Worm (Caenorhabditis elegans) whole organism, L1 larva: ENCODE measurements around the gene C33A11.2.
A peak's percentile ranks its signal among the peaks of the same experiment; 100 is the strongest.

Experiments
- C16A3.4 ChIP-seq: fragments of 150-350 bp; optimal IDR thresholded peaks from 2 replicates; lab custom pipeline; 2014; ENCODE audit warnings: missing biosample characterization, missing genetic modification characterization
- aha-1 ChIP-seq: fragments of 150-350 bp; optimal IDR thresholded peaks from 2 replicates; lab custom pipeline; 2014; ENCODE audit warnings: missing biosample characterization, missing genetic modification characterization
- aly-2 ChIP-seq: fragments of 150-350 bp; optimal IDR thresholded peaks from 2 replicates; lab custom pipeline; 2014; ENCODE audit warnings: missing biosample characterization, missing genetic modification characterization
- blmp-1 ChIP-seq: fragments of 150-350 bp; optimal IDR thresholded peaks from 2 replicates; lab custom pipeline; 2014; ENCODE audit warnings: missing biosample characterization, missing genetic modification characterization
- ceh-63 ChIP-seq: fragments of 200-800 bp; sonication (Bioruptor generic); optimal IDR thresholded peaks from 2 replicates; lab custom pipeline; 2018; ENCODE audit warnings: mild to moderate bottlenecking, missing genetic modification characterization, missing compliant biosample characterization
- ceh-8 ChIP-seq: fragments of 200-800 bp; sonication (Bioruptor generic); optimal IDR thresholded peaks from 2 replicates; lab custom pipeline; 2018; ENCODE audit warnings: mild to moderate bottlenecking, missing genetic modification characterization, moderate library complexity, missing compliant biosample characterization
- dsc-1 ChIP-seq: sonication (generic microtip); optimal IDR thresholded peaks from 2 replicates; lab custom pipeline; 2016; ENCODE audit warnings: mild to moderate bottlenecking, missing genetic modification characterization, missing compliant biosample characterization
- egl-13 ChIP-seq: sonication (generic microtip); optimal IDR thresholded peaks from 2 replicates; lab custom pipeline; 2016; ENCODE audit warnings: missing genotype, missing genetic modification reagents, missing genetic modification characterization, missing compliant biosample characterization
- elt-2 ChIP-seq: sonication (generic microtip); optimal IDR thresholded peaks from 2 replicates; lab custom pipeline; 2016; ENCODE audit warnings: missing genetic modification characterization, mild to moderate bottlenecking, inconsistent platforms, missing compliant biosample characterization, missing genetic modification reagents
- elt-3 ChIP-seq, 6 experiments: fragments of 150-350 bp in 1 of 6; sonication (generic microtip); optimal IDR thresholded peaks; 2 replicates each; lab custom pipeline; 2017 to 2018; ENCODE audit warnings: missing biosample characterization in 6 of 6, missing genetic modification characterization in 6 of 6, inconsistent platforms in 1 of 6
- fkh-8 ChIP-seq: sonication (generic microtip); optimal IDR thresholded peaks from 2 replicates; lab custom pipeline; 2016; ENCODE audit warnings: mild to moderate bottlenecking, missing genetic modification characterization, missing compliant biosample characterization
- hlh-17 ChIP-seq: fragments of 200-800 bp; sonication (Bioruptor generic); optimal IDR thresholded peaks from 2 replicates; lab custom pipeline; 2018; ENCODE audit warnings: missing genetic modification characterization, mild to moderate bottlenecking, missing compliant biosample characterization, moderate library complexity, borderline replicate concordance
- hpl-2 ChIP-seq: fragments of 150-350 bp; optimal IDR thresholded peaks from 2 replicates; lab custom pipeline; 2014; ENCODE audit warnings: missing biosample characterization, missing genetic modification reagents, missing genetic modification characterization
- irx-1 ChIP-seq: sonication (generic microtip); optimal IDR thresholded peaks from 2 replicates; lab custom pipeline; 2016; ENCODE audit warnings: missing genetic modification characterization, missing compliant biosample characterization
- isw-1 ChIP-seq: fragments of 200-800 bp; sonication (Bioruptor generic); IDR thresholded peaks from 2 replicates; pipeline ENCODE4 v1.3.6; 2022; ENCODE audit warnings: missing genetic modification characterization, missing compliant biosample characterization
- jun-1 ChIP-seq: fragments of 150-350 bp; optimal IDR thresholded peaks from 2 replicates; lab custom pipeline; 2014; ENCODE audit warnings: missing biosample characterization, missing genetic modification reagents, missing genetic modification characterization
- lin-13 ChIP-seq: fragments of 150-350 bp; optimal IDR thresholded peaks from 2 replicates; lab custom pipeline; 2014; ENCODE audit warnings: missing biosample characterization, missing genetic modification reagents, missing genetic modification characterization
- lin-14 ChIP-seq: fragments of 200-800 bp; sonication (Bioruptor generic); optimal IDR thresholded peaks from 2 replicates; lab custom pipeline; 2018; ENCODE audit warnings: mild to moderate bottlenecking, missing genetic modification characterization, moderate library complexity, missing compliant biosample characterization
- lin-15B ChIP-seq: fragments of 150-350 bp; sonication (generic microtip); optimal IDR thresholded peaks from 3 replicates; lab custom pipeline; 2014; ENCODE audit warnings: missing biosample characterization, missing genetic modification characterization
- lin-35 ChIP-seq, 2 experiments: fragments of 150-350 bp; optimal IDR thresholded peaks; 2 replicates each; lab custom pipeline; 2014; ENCODE audit warnings: missing biosample characterization in 2 of 2, missing genetic modification characterization in 2 of 2, missing genetic modification reagents in 2 of 2
- lin-39 ChIP-seq: fragments of 150-350 bp; optimal IDR thresholded peaks from 2 replicates; lab custom pipeline; 2014; ENCODE audit warnings: missing biosample characterization, missing genetic modification reagents, missing genetic modification characterization
- lir-3 ChIP-seq: sonication (generic microtip); optimal IDR thresholded peaks from 2 replicates; lab custom pipeline; 2016; ENCODE audit warnings: mild to moderate bottlenecking, missing genetic modification characterization, moderate library complexity, missing compliant biosample characterization; ENCODE audit not compliant: poor library complexity
- lsy-2 ChIP-seq, 2 experiments: fragments of 150-350 bp; optimal IDR thresholded peaks; 2 replicates each; lab custom pipeline; 2014; ENCODE audit warnings: missing biosample characterization in 2 of 2, missing genetic modification characterization in 2 of 2
- mab-9 ChIP-seq: fragments of 200-800 bp; sonication (Bioruptor generic); IDR thresholded peaks from 2 replicates; pipeline ENCODE4 v1.3.6; 2022; ENCODE audit warnings: missing genetic modification reagents, missing genetic modification characterization, missing compliant biosample characterization
- mdl-1 ChIP-seq, 2 experiments: fragments of 150-350 bp; optimal IDR thresholded peaks; 2 replicates each; lab custom pipeline; 2014 to 2017; ENCODE audit warnings: missing biosample characterization in 2 of 2, missing genetic modification characterization in 2 of 2, inconsistent platforms in 1 of 2
- mep-1 ChIP-seq: fragments of 150-350 bp; optimal IDR thresholded peaks from 2 replicates; lab custom pipeline; 2014; ENCODE audit warnings: missing biosample characterization, missing genetic modification characterization
- nhr-11 ChIP-seq: fragments of 150-350 bp; optimal IDR thresholded peaks from 2 replicates; lab custom pipeline; 2014; ENCODE audit warnings: missing biosample characterization, missing genetic modification characterization
- nhr-19 ChIP-seq: fragments of 200-800 bp; sonication (Bioruptor generic); conservative IDR thresholded peaks from 2 replicates; pipeline ENCODE4 v1.3.6; 2022; ENCODE audit warnings: missing genetic modification characterization, missing compliant biosample characterization
- nhr-20 ChIP-seq: sonication (generic microtip); optimal IDR thresholded peaks from 2 replicates; lab custom pipeline; 2016; ENCODE audit warnings: mild to moderate bottlenecking, missing genetic modification characterization, missing compliant biosample characterization
- nhr-47 ChIP-seq: sonication (generic microtip); optimal IDR thresholded peaks from 2 replicates; lab custom pipeline; 2016; ENCODE audit warnings: mild to moderate bottlenecking, missing genetic modification characterization, moderate library complexity, missing compliant biosample characterization
- nhr-71 ChIP-seq: sonication (generic microtip); optimal IDR thresholded peaks from 2 replicates; lab custom pipeline; 2016; ENCODE audit warnings: mild to moderate bottlenecking, missing genetic modification characterization, moderate library complexity, missing compliant biosample characterization
- nhr-76 ChIP-seq: sonication (generic microtip); optimal IDR thresholded peaks from 2 replicates; lab custom pipeline; 2017; ENCODE audit warnings: missing biosample characterization, missing genetic modification characterization
- nhr-77 ChIP-seq: fragments of 150-350 bp; optimal IDR thresholded peaks from 2 replicates; lab custom pipeline; 2014; ENCODE audit warnings: missing biosample characterization, missing genetic modification characterization
- nhr-84 ChIP-seq: sonication (generic microtip); optimal IDR thresholded peaks from 2 replicates; lab custom pipeline; 2017; ENCODE audit warnings: missing biosample characterization, missing genetic modification characterization
- nhr-85 ChIP-seq: sonication (generic microtip); peaks from one replicate; lab custom pipeline; 2016; ENCODE audit warnings: missing genetic modification characterization, inconsistent platforms, missing compliant biosample characterization
- pag-3 ChIP-seq: sonication (generic microtip); optimal IDR thresholded peaks from 2 replicates; lab custom pipeline; 2017; ENCODE audit warnings: missing genetic modification characterization, mild to moderate bottlenecking, missing compliant biosample characterization, antibody characterized with exemption, borderline replicate concordance; ENCODE audit not compliant: insufficient read depth
- pqm-1 ChIP-seq: sonication (generic microtip); optimal IDR thresholded peaks from 3 replicates; lab custom pipeline; 2017; ENCODE audit warnings: missing biosample characterization, missing genetic modification characterization
- rnt-1 ChIP-seq: sonication (generic microtip); optimal IDR thresholded peaks from 2 replicates; lab custom pipeline; 2016; ENCODE audit warnings: mild to moderate bottlenecking, missing genetic modification characterization, moderate library complexity, missing compliant biosample characterization
- snu-23 ChIP-seq: sonication (generic microtip); optimal IDR thresholded peaks from 2 replicates; lab custom pipeline; 2016; ENCODE audit warnings: missing genetic modification characterization, missing compliant biosample characterization
- sup-37 ChIP-seq: fragments of 200-800 bp; sonication (Bioruptor generic); optimal IDR thresholded peaks from 2 replicates; lab custom pipeline; 2018; ENCODE audit warnings: mild to moderate bottlenecking, missing genetic modification characterization, missing compliant biosample characterization
- swsn-7 ChIP-seq: sonication (generic microtip); optimal IDR thresholded peaks from 2 replicates; lab custom pipeline; 2016; ENCODE audit warnings: missing genetic modification characterization, missing compliant biosample characterization
- tbx-2 ChIP-seq: sonication (generic microtip); optimal IDR thresholded peaks from 2 replicates; lab custom pipeline; 2016; ENCODE audit warnings: missing genetic modification characterization, missing compliant biosample characterization
- unc-130 ChIP-seq: fragments of 150-350 bp; optimal IDR thresholded peaks from 2 replicates; lab custom pipeline; 2017; ENCODE audit warnings: missing biosample characterization, missing genetic modification characterization, inconsistent platforms
- xbp-1 ChIP-seq: sonication (generic microtip); optimal IDR thresholded peaks from 2 replicates; lab custom pipeline; 2016; ENCODE audit warnings: missing genetic modification characterization, missing compliant biosample characterization

C33A11.2 gene

ce11 chrX:15373415-15374048 lies 7.7 kb downstream of the C33A11.2 start (continued):
- TF ChIP-seq ceh-63 (GFP tag; lab: Kevin White, UChicago) (no peak), xbp-1 (tag; lab: Kevin White, UChicago) (peak; percentile 8), dsc-1 (peak; percentile 36), nhr-76 (no peak), jun-1 (no peak), lin-14 (GFP tag; lab: Kevin White, UChicago) (peak; percentile 84), fkh-8 (tag; lab: Kevin White, UChicago) (peak; percentile 74), lin-13 (GFP tag; lab: Kevin White, UChicago) (no peak), blmp-1 (tag; lab: Kevin White, UChicago) (peak; percentile 50)

DNA sequence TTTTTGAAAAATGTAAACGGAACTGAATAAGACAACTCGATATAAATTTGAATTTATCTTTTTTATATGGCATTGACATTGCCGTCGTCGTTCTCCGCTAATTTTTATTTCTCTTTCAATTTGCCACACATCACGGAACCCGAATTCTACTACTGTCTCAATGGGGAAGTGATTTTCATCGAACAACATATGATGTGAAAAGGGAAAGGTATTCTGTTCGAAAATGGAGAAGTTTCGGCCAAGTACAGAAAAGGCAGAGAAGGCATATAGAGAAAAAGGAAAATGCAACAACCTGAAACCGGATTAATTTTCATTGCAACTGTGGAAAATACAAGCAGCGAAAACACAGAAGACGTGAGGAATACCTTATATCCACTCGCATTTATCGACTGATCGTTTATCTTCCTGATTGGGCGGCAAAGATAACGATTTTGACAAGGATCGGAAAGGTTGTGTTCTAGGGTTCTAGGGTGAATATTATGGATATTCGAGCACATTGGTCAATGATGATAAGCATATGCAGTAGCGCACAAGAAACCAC lies 8.9 kb downstream of the C33A11.2 start:
- TF ChIP-seq irx-1 (tag; lab: Kevin White, UChicago), result no peak
- peak; percentile 3 for TF ChIP-seq lin-14 (GFP tag; lab: Kevin White, UChicago)
- no peak for TF ChIP-seq C16A3.4 (tag; lab: Kevin White, UChicago)
- no peak for TF ChIP-seq elt-3 (tag; optimal IDR thresholded peaks at IDR 0.05; lab: Kevin White, UChicago)
- TF ChIP-seq pag-3 (tag; lab: Kevin White, UChicago), result no peak
- TF ChIP-seq nhr-19 (GFP tag; lab: Robert Waterston, UW), result no peak
- TF ChIP-seq blmp-1 (tag; lab: Kevin White, UChicago), result peak; percentile 78
- no peak for TF ChIP-seq nhr-11
- no peak for TF ChIP-seq lir-3 (tag; lab: Kevin White, UChicago)
- TF ChIP-seq mdl-1 (tag; optimal IDR thresholded peaks at IDR 0.05; lab: Kevin White, UChicago), result no peak
- TF ChIP-seq egl-13 (tag; lab: Kevin White, UChicago), result no peak
- TF ChIP-seq, all 84 proteins: peak for 2

DNA sequence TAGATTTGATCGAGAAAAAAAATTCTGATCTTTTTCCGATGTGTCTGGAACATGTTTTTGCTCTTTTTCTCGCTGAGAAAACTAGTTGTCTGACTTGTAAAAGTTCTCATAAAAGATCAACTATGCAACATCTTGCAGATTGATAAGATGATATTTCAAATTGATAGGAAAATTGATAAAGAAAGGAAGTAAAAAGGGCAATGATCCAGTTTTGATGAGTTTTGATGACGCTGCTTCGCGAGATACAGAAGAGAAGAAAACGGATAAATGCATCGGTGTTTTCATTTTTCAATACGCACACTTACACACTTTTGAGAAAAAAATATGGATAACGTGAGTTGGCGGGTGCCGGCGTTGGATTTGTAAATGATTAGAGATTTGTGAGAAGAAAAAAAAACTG lies 9.5 kb downstream of the C33A11.2 start:
- TF ChIP-seq ceh-63 (GFP tag; lab: Kevin White, UChicago) (no peak), isw-1 (GFP tag; lab: Robert Waterston, UW) (no peak), nhr-71 (no peak), elt-3 (tag; optimal IDR thresholded peaks at IDR 0.05; lab: Kevin White, UChicago) (peak in 5 of 6 experiments; percentile 65 to 91 (median 81)), lin-14 (GFP tag; lab: Kevin White, UChicago) (peak; percentile 37), nhr-85 (tag; lab: Kevin White, UChicago) (peak; percentile 53), blmp-1 (tag; lab: Kevin White, UChicago) (peak; percentile 92), nhr-20 (tag; lab: Kevin White, UChicago) (peak; percentile 32)

DNA sequence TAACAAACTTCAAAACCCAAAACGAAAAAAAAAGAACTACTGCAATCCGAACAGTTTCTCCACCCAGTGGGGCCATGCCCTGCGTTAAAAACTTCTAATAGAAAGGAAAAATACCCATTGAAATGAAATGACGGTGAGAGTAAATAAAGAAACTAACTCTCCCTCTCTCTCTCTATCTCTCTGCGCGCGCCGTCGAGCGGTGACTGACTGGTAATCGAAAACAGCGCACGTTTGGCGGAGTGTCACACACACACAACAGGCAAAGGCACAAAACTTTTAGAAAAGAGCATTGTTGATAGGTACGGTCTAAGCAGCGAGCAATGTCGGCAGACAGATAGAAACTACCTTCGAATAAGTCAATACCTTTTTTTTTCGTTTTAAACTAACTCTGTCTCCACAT lies 10.8 kb downstream of the C33A11.2 start:
- TF ChIP-seq nhr-84, result no peak
- TF ChIP-seq pqm-1 (tag; lab: Kevin White, UChicago), result peak; percentile 28
- peak in 1 of 2 experiments; percentile 13 for TF ChIP-seq mdl-1 (tag; optimal IDR thresholded peaks at IDR 0.05; lab: Kevin White, UChicago)
- TF ChIP-seq hpl-2, result no peak
- no peak for TF ChIP-seq aha-1 (tag; lab: Kevin White, UChicago)
- TF ChIP-seq ceh-8 (GFP tag; lab: Kevin White, UChicago), result peak; percentile 16
- TF ChIP-seq lin-14 (GFP tag; lab: Kevin White, UChicago), result peak; percentile 71
- TF ChIP-seq nhr-77 (tag; lab: Kevin White, UChicago), result peak; percentile 71
- peak; percentile 26 for TF ChIP-seq snu-23 (GFP tag; lab: Kevin White, UChicago)
- peak in 1 of 2 experiments; percentile 26 for TF ChIP-seq lin-35 (GFP tag; optimal IDR thresholded peaks at IDR 0.05; lab: Kevin White, UChicago)
- no peak for TF ChIP-seq hlh-17
- TF ChIP-seq unc-130 (tag; lab: Kevin White, UChicago), result no peak
- peak; percentile 25 for TF ChIP-seq nhr-20 (tag; lab: Kevin White, UChicago)
- TF ChIP-seq lsy-2 (tag; optimal IDR thresholded peaks at IDR 0.05; lab: Kevin White, UChicago), result peak in 1 of 2 experiments; percentile 30
- peak; percentile 44 for TF ChIP-seq tbx-2 (tag; lab: Kevin White, UChicago)
- TF ChIP-seq sup-37 (GFP tag; lab: Kevin White, UChicago), result peak; percentile 27
- TF ChIP-seq lin-39, result no peak
- no peak for TF ChIP-seq mab-9 (GFP tag; lab: Robert Waterston, UW)
- peak; percentile 34 for TF ChIP-seq nhr-71
- TF ChIP-seq rnt-1 (tag; lab: Kevin White, UChicago), result peak; percentile 21
- no peak for TF ChIP-seq aly-2
- peak; percentile 48 for TF ChIP-seq elt-2 (tag; lab: Kevin White, UChicago)
- TF ChIP-seq mep-1, result peak; percentile 3
- TF ChIP-seq swsn-7 (tag; lab: Kevin White, UChicago), result peak; percentile 34
- TF ChIP-seq lin-15B, result no peak
- TF ChIP-seq blmp-1 (tag; lab: Kevin White, UChicago), result peak; percentile 88
- peak; percentile 8 for TF ChIP-seq nhr-47 (tag; lab: Kevin White, UChicago)
